Worm (Caenorhabditis elegans) whole organism, late embryonic: Measurements from ENCODE around the gene sri-30.

Experiments
- C38D4.7 ChIP-seq: fragments of 200-800 bp; sonication (Bioruptor generic); optimal IDR thresholded peaks from 2 replicates; lab custom pipeline; 2018; ENCODE audit warnings: mild to moderate bottlenecking, missing genetic modification characterization, moderate library complexity, missing compliant biosample characterization
- K02D7.2 ChIP-seq: sonication (generic microtip); optimal IDR thresholded peaks from 2 replicates; lab custom pipeline; 2017; ENCODE audit warnings: mild to moderate bottlenecking, missing genetic modification characterization, missing compliant biosample characterization
- K09A11.1 ChIP-seq: sonication (generic microtip); optimal IDR thresholded peaks from 2 replicates; lab custom pipeline; 2017; ENCODE audit warnings: antibody characterized with exemption, mild to moderate bottlenecking, missing genetic modification characterization, missing compliant biosample characterization; ENCODE audit not compliant: insufficient read depth
- ama-1 ChIP-seq: fragments of 150-350 bp; optimal IDR thresholded peaks from 2 replicates; lab custom pipeline; 2014
- ceh-19 ChIP-seq: fragments of 200-800 bp; sonication (Bioruptor generic); optimal IDR thresholded peaks from 2 replicates; lab custom pipeline; 2018; ENCODE audit warnings: mild to moderate bottlenecking, missing genetic modification characterization, missing compliant biosample characterization
- ceh-31 ChIP-seq: sonication (generic microtip); optimal IDR thresholded peaks from 2 replicates; lab custom pipeline; 2016; ENCODE audit warnings: missing genetic modification characterization, missing compliant biosample characterization
- ceh-45 ChIP-seq: fragments of 200-800 bp; sonication (Bioruptor generic); IDR thresholded peaks from 2 replicates; pipeline ENCODE4 v1.3.6; 2022; ENCODE audit warnings: missing genetic modification reagents, missing genetic modification characterization, missing compliant biosample characterization
- ceh-48 ChIP-seq: sonication (generic microtip); optimal IDR thresholded peaks from 2 replicates; lab custom pipeline; 2016; ENCODE audit warnings: missing genetic modification characterization, inconsistent platforms, missing compliant biosample characterization
- ceh-6 ChIP-seq: fragments of 200-800 bp; sonication (Bioruptor generic); optimal IDR thresholded peaks from 2 replicates; lab custom pipeline; 2018; ENCODE audit warnings: mild to moderate bottlenecking, missing genetic modification characterization, missing compliant biosample characterization
- elt-2 ChIP-seq: sonication (generic microtip); optimal IDR thresholded peaks from 2 replicates; lab custom pipeline; 2016; ENCODE audit warnings: missing genetic modification reagents, missing genetic modification characterization, missing compliant biosample characterization
- ets-4 ChIP-seq: sonication (generic microtip); optimal IDR thresholded peaks from 2 replicates; lab custom pipeline; 2016; ENCODE audit warnings: missing genetic modification characterization, missing compliant biosample characterization
- eyg-1 ChIP-seq: sonication (generic microtip); optimal IDR thresholded peaks from 2 replicates; lab custom pipeline; 2016; ENCODE audit warnings: missing genotype, missing genetic modification characterization, missing compliant biosample characterization
- fkh-10 ChIP-seq: fragments of 150-350 bp; optimal IDR thresholded peaks from 2 replicates; lab custom pipeline; 2014; ENCODE audit warnings: missing biosample characterization, missing genetic modification reagents, missing genetic modification characterization
- hlh-13 ChIP-seq: fragments of 200-800 bp; sonication (Bioruptor generic); optimal IDR thresholded peaks from 2 replicates; lab custom pipeline; 2018; ENCODE audit warnings: mild to moderate bottlenecking, missing genetic modification characterization, missing compliant biosample characterization
- lim-6 ChIP-seq: sonication (generic microtip); optimal IDR thresholded peaks from 2 replicates; lab custom pipeline; 2016; ENCODE audit warnings: missing genetic modification characterization, missing compliant biosample characterization
- mec-3 ChIP-seq: sonication (generic microtip); optimal IDR thresholded peaks from 2 replicates; lab custom pipeline; 2016; ENCODE audit warnings: borderline replicate concordance, missing genetic modification characterization, missing compliant biosample characterization
- nfya-1 ChIP-seq: sonication (generic microtip); optimal IDR thresholded peaks from 2 replicates; lab custom pipeline; 2017; ENCODE audit warnings: missing genetic modification characterization, mild to moderate bottlenecking, missing compliant biosample characterization, antibody characterized with exemption, moderate library complexity
- nhr-11 ChIP-seq: fragments of 150-350 bp; optimal IDR thresholded peaks from 2 replicates; lab custom pipeline; 2014; ENCODE audit warnings: missing biosample characterization, missing genetic modification characterization
- nhr-232 ChIP-seq: sonication (generic microtip); optimal IDR thresholded peaks from 2 replicates; lab custom pipeline; 2016; ENCODE audit warnings: missing genetic modification characterization, missing compliant biosample characterization
- odd-2 ChIP-seq: sonication (generic microtip); optimal IDR thresholded peaks from 2 replicates; lab custom pipeline; 2017; ENCODE audit warnings: antibody characterized with exemption, mild to moderate bottlenecking, missing genetic modification characterization, missing compliant biosample characterization
- pat-9 ChIP-seq: fragments of 200-800 bp; sonication (Bioruptor generic); optimal IDR thresholded peaks from 2 replicates; lab custom pipeline; 2018; ENCODE audit warnings: mild to moderate bottlenecking, missing genetic modification characterization, moderate library complexity, missing compliant biosample characterization
- pqm-1 ChIP-seq: sonication (generic microtip); optimal IDR thresholded peaks from 2 replicates; lab custom pipeline; 2016; ENCODE audit warnings: missing genetic modification characterization, missing compliant biosample characterization
- pros-1 ChIP-seq: fragments of 150-350 bp; optimal IDR thresholded peaks from 2 replicates; lab custom pipeline; 2014; ENCODE audit warnings: missing biosample characterization, missing genetic modification reagents, missing genetic modification characterization
- ref-2 ChIP-seq: sonication (generic microtip); optimal IDR thresholded peaks from 2 replicates; lab custom pipeline; 2016; ENCODE audit warnings: missing genetic modification characterization, missing compliant biosample characterization
- rnt-1 ChIP-seq: sonication (generic microtip); optimal IDR thresholded peaks from 2 replicates; lab custom pipeline; 2016; ENCODE audit warnings: missing genetic modification characterization, missing compliant biosample characterization
- sdc-2 ChIP-seq: sonication (generic microtip); optimal IDR thresholded peaks from 2 replicates; lab custom pipeline; 2016; ENCODE audit warnings: missing genotype, missing genetic modification characterization, missing compliant biosample characterization
- sox-2 ChIP-seq: fragments of 200-800 bp; sonication (Bioruptor generic); IDR thresholded peaks from 2 replicates; pipeline ENCODE4 v1.3.6; 2022; ENCODE audit warnings: missing genetic modification reagents, missing genetic modification characterization, missing compliant biosample characterization
- syd-9 ChIP-seq: sonication (generic microtip); optimal IDR thresholded peaks from 2 replicates; lab custom pipeline; 2016; ENCODE audit warnings: mild to moderate bottlenecking, missing genetic modification characterization, moderate library complexity, missing compliant biosample characterization
- tbx-2 ChIP-seq: sonication (generic microtip); optimal IDR thresholded peaks from 2 replicates; lab custom pipeline; 2016; ENCODE audit warnings: missing genetic modification characterization, missing compliant biosample characterization
- unc-3 ChIP-seq, 2 experiments: fragments of 200-800 bp in 1 of 2; sonication (Bioruptor generic) in 1 of 2; sonication (generic microtip) in 1 of 2; conservative IDR thresholded peaks in 1 of 2; optimal IDR thresholded peaks in 1 of 2; 2 replicates each; pipeline versions ENCODE4 v1.3.6 to Lab custom; 2016 to 2022; ENCODE audit warnings: missing compliant biosample characterization in 2 of 2, missing genetic modification characterization in 2 of 2, missing genetic modification reagents in 1 of 2
- zip-5 ChIP-seq: sonication (generic microtip); optimal IDR thresholded peaks from 2 replicates; lab custom pipeline; 2016; ENCODE audit warnings: missing genetic modification characterization, missing compliant biosample characterization
- ztf-16 ChIP-seq: sonication (generic microtip); optimal IDR thresholded peaks from 2 replicates; lab custom pipeline; 2017; ENCODE audit warnings: missing genetic modification characterization, missing compliant biosample characterization

Gene sri-30

DNA sequence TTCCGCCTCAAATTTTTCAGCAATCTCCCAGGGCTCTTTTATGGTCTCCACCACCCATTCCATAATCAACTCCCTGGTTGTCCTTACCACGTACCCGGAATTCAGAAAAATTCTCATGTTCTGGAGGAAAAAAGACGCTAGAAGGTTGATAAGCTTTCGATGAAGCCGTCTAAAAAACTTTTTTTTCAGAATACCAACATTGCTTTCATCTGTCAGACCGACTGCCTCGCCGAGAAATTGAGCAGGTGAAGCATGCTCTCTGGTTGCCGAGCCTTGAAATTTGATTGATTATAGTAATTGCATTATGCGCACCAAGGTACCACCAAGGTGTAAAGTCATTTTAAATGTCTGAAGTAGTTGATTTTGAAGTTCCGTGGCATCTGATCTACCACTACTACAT lies at the start of gene sri-30:
Gene sri-30 (plus strand): TSS at position 301 of the 400 bp plus-strand sequence.
- TF ChIP-seq K09A11.1 (tag; lab: Kevin White, UChicago) = no peak
- TF ChIP-seq, all 69 proteins: peak for 0

DNA sequence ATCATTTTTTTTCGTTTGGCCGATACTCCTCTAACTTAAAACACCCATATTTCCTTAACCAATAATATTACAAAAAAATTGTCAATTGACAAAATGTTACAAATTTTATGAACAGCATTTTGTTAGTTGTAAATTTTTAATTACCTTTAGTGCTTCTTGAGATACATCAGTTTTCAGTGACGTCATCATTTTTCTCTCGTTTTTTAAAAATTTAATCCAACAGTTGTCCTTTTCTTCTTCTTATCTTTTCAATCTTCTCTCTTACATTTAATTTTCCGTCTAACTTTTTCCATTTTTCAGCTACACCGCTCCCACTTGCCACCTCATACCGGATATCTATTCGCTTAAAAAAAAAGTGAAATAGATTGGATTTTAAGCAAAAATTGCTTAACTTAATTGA lies 49.3 kb upstream of the sri-30 start, which contains the start of gene lido-8:
Gene lido-8 (plus strand): TSS at position 301 of the 400 bp plus-strand sequence.
- TF ChIP-seq nhr-11 = no peak
- TF ChIP-seq fkh-10 (GFP tag; lab: Kevin White, UChicago) = no peak
- no peak for TF ChIP-seq nfya-1
- no peak for TF ChIP-seq ceh-6 (GFP tag; lab: Kevin White, UChicago)
- no peak for TF ChIP-seq ceh-45 (GFP tag; lab: Robert Waterston, UW)
- no peak for TF ChIP-seq K02D7.2 (tag; lab: Kevin White, UChicago)
- TF ChIP-seq pros-1 = no peak
- no peak for TF ChIP-seq ceh-48
- TF ChIP-seq zip-5 (tag; lab: Kevin White, UChicago) = no peak
- no peak for TF ChIP-seq ets-4 (tag; lab: Kevin White, UChicago)
- TF ChIP-seq ztf-16 = no peak
- TF ChIP-seq pqm-1 (tag; lab: Kevin White, UChicago) = no peak
- TF ChIP-seq pat-9 (tag; lab: Kevin White, UChicago) = no peak
- no peak for TF ChIP-seq nhr-232 (tag; lab: Kevin White, UChicago)
- TF ChIP-seq, all 69 proteins: peak for 0

- TF ChIP-seq lim-6 (no peak), zip-5 (tag; lab: Kevin White, UChicago) (no peak), nhr-232 (tag; lab: Kevin White, UChicago) (no peak), rnt-1 (tag; lab: Kevin White, UChicago) (no peak), C38D4.7 (no peak)
Measured at ce11 chrII:2997828-2998441, 48.0 kb upstream of the sri-30 start.

- TF ChIP-seq ztf-16 (no peak), ama-1 (lab: Kevin White, UChicago) (peak; percentile 90), ets-4 (tag; lab: Kevin White, UChicago) (no peak), ceh-19 (no peak), syd-9 (tag; lab: Kevin White, UChicago) (no peak), hlh-13 (GFP tag; lab: Kevin White, UChicago) (no peak)
- TF ChIP-seq, all 69 proteins: peak for 1
Measured at ce11 chrII:3000535-3001264, 45.3 kb upstream of the sri-30 start, which contains the start of gene lido-9. TSS of gene lido-9 (plus strand) at chrII:3000768.

ce11 chrII:3002211-3002610 lies 43.8 kb upstream of the sri-30 start, which contains the start of gene lido-10:
TSS of gene lido-10 (plus strand) at chrII:3002511.
- TF ChIP-seq odd-2 (tag; lab: Kevin White, UChicago) (no peak), sox-2 (GFP tag; lab: Robert Waterston, UW) (no peak), C38D4.7 (no peak), mec-3 (tag; lab: Kevin White, UChicago) (no peak), ref-2 (tag; lab: Kevin White, UChicago) (no peak), ceh-6 (GFP tag; lab: Kevin White, UChicago) (no peak), hlh-13 (GFP tag; lab: Kevin White, UChicago) (no peak), fkh-10 (GFP tag; lab: Kevin White, UChicago) (no peak), ceh-45 (GFP tag; lab: Robert Waterston, UW) (no peak), eyg-1 (tag; lab: Kevin White, UChicago) (no peak), pat-9 (tag; lab: Kevin White, UChicago) (no peak), tbx-2 (tag; lab: Kevin White, UChicago) (no peak), unc-3 (GFP tag; conservative IDR thresholded peaks at IDR 0.05; lab: Robert Waterston, UW) (no peak), unc-3 (tag; optimal IDR thresholded peaks at IDR 0.05; lab: Kevin White, UChicago) (no peak), pqm-1 (tag; lab: Kevin White, UChicago) (no peak), elt-2 (tag; lab: Kevin White, UChicago) (no peak), ceh-31 (tag; lab: Kevin White, UChicago) (no peak), sdc-2 (tag; lab: Kevin White, UChicago) (no peak)
